Worm (Caenorhabditis elegans) whole organism, late embryonic: ENCODE results near the gene Y48A6C.4.

Experiments used
- C08G9.2 ChIP-seq: sonication (generic microtip); optimal IDR thresholded peaks from 2 replicates; lab custom pipeline; 2016; ENCODE audit warnings: mild to moderate bottlenecking, missing genetic modification characterization, moderate library complexity, missing compliant biosample characterization
- C38D4.7 ChIP-seq: fragments of 200-800 bp; sonication (Bioruptor generic); optimal IDR thresholded peaks from 2 replicates; lab custom pipeline; 2018; ENCODE audit warnings: mild to moderate bottlenecking, missing genetic modification characterization, moderate library complexity, missing compliant biosample characterization
- F13H6.1 ChIP-seq: sonication (generic microtip); optimal IDR thresholded peaks from 2 replicates; lab custom pipeline; 2016; ENCODE audit warnings: missing genetic modification characterization, missing compliant biosample characterization
- K02D7.2 ChIP-seq: sonication (generic microtip); optimal IDR thresholded peaks from 2 replicates; lab custom pipeline; 2017; ENCODE audit warnings: mild to moderate bottlenecking, missing genetic modification characterization, missing compliant biosample characterization
- K09A11.1 ChIP-seq: sonication (generic microtip); optimal IDR thresholded peaks from 2 replicates; lab custom pipeline; 2017; ENCODE audit warnings: antibody characterized with exemption, mild to moderate bottlenecking, missing genetic modification characterization, missing compliant biosample characterization; ENCODE audit not compliant: insufficient read depth
- ahr-1 ChIP-seq: sonication (generic microtip); optimal IDR thresholded peaks from 2 replicates; lab custom pipeline; 2016; ENCODE audit warnings: missing genetic modification characterization, missing compliant biosample characterization
- ama-1 ChIP-seq: fragments of 150-350 bp; optimal IDR thresholded peaks from 2 replicates; lab custom pipeline; 2014
- ceh-14 ChIP-seq: sonication (generic microtip); optimal IDR thresholded peaks from 2 replicates; lab custom pipeline; 2016; ENCODE audit warnings: missing genotype, missing genetic modification characterization, missing compliant biosample characterization
- ceh-18 ChIP-seq: sonication (generic microtip); optimal IDR thresholded peaks from 2 replicates; lab custom pipeline; 2016; ENCODE audit warnings: missing genetic modification characterization, missing compliant biosample characterization
- ceh-19 ChIP-seq: fragments of 200-800 bp; sonication (Bioruptor generic); optimal IDR thresholded peaks from 2 replicates; lab custom pipeline; 2018; ENCODE audit warnings: mild to moderate bottlenecking, missing genetic modification characterization, missing compliant biosample characterization
- ceh-2 ChIP-seq: sonication (generic microtip); optimal IDR thresholded peaks from 2 replicates; lab custom pipeline; 2016; ENCODE audit warnings: missing genotype, missing genetic modification characterization, missing compliant biosample characterization
- ceh-22 ChIP-seq: sonication (generic microtip); optimal IDR thresholded peaks from 2 replicates; lab custom pipeline; 2017; ENCODE audit warnings: missing biosample characterization, missing genetic modification characterization
- ceh-24 ChIP-seq: sonication (generic microtip); optimal IDR thresholded peaks from 2 replicates; lab custom pipeline; 2016; ENCODE audit warnings: mild to moderate bottlenecking, missing genetic modification characterization, missing compliant biosample characterization
- ceh-30 ChIP-seq: fragments of 150-350 bp; optimal IDR thresholded peaks from 2 replicates; lab custom pipeline; 2014; ENCODE audit warnings: missing biosample characterization, missing genetic modification characterization
- ceh-31 ChIP-seq: sonication (generic microtip); optimal IDR thresholded peaks from 2 replicates; lab custom pipeline; 2016; ENCODE audit warnings: missing genetic modification characterization, missing compliant biosample characterization
- ceh-34 ChIP-seq: sonication (generic microtip); optimal IDR thresholded peaks from 2 replicates; lab custom pipeline; 2016; ENCODE audit warnings: mild to moderate bottlenecking, missing genetic modification characterization, missing compliant biosample characterization
- ceh-45 ChIP-seq: fragments of 200-800 bp; sonication (Bioruptor generic); IDR thresholded peaks from 2 replicates; pipeline ENCODE4 v1.3.6; 2022; ENCODE audit warnings: missing genetic modification reagents, missing genetic modification characterization, missing compliant biosample characterization
- ceh-9 ChIP-seq: sonication (generic microtip); optimal IDR thresholded peaks from 2 replicates; lab custom pipeline; 2016; ENCODE audit warnings: mild to moderate bottlenecking, missing genetic modification characterization, inconsistent platforms, missing compliant biosample characterization
- che-1 ChIP-seq: sonication (generic microtip); optimal IDR thresholded peaks from 2 replicates; lab custom pipeline; 2016; ENCODE audit warnings: mild to moderate bottlenecking, missing genetic modification characterization, missing compliant biosample characterization
- dve-1 ChIP-seq: sonication (generic microtip); optimal IDR thresholded peaks from 2 replicates; lab custom pipeline; 2017; ENCODE audit warnings: antibody characterized with exemption, mild to moderate bottlenecking, missing genetic modification characterization, missing compliant biosample characterization
- elt-2 ChIP-seq: sonication (generic microtip); optimal IDR thresholded peaks from 2 replicates; lab custom pipeline; 2016; ENCODE audit warnings: missing genetic modification reagents, missing genetic modification characterization, missing compliant biosample characterization
- elt-4 ChIP-seq: sonication (generic microtip); optimal IDR thresholded peaks from 2 replicates; lab custom pipeline; 2016; ENCODE audit warnings: missing genetic modification characterization, missing compliant biosample characterization
- fax-1 ChIP-seq: sonication (generic microtip); optimal IDR thresholded peaks from 2 replicates; lab custom pipeline; 2016; ENCODE audit warnings: missing genotype, missing genetic modification characterization, missing compliant biosample characterization
- fkh-10 ChIP-seq: fragments of 150-350 bp; optimal IDR thresholded peaks from 2 replicates; lab custom pipeline; 2014; ENCODE audit warnings: missing biosample characterization, missing genetic modification reagents, missing genetic modification characterization
- fkh-6 ChIP-seq: sonication (generic microtip); optimal IDR thresholded peaks from 2 replicates; lab custom pipeline; 2016; ENCODE audit warnings: missing genetic modification characterization, missing compliant biosample characterization
- gmeb-2 ChIP-seq: sonication (generic microtip); optimal IDR thresholded peaks from 2 replicates; lab custom pipeline; 2016; ENCODE audit warnings: missing genetic modification characterization, inconsistent platforms, missing compliant biosample characterization
- hlh-13 ChIP-seq: fragments of 200-800 bp; sonication (Bioruptor generic); optimal IDR thresholded peaks from 2 replicates; lab custom pipeline; 2018; ENCODE audit warnings: mild to moderate bottlenecking, missing genetic modification characterization, missing compliant biosample characterization
- hlh-15 ChIP-seq: sonication (generic microtip); optimal IDR thresholded peaks from 2 replicates; lab custom pipeline; 2016; ENCODE audit warnings: missing genetic modification characterization, missing compliant biosample characterization
- hlh-30 ChIP-seq: sonication (generic microtip); optimal IDR thresholded peaks from 2 replicates; lab custom pipeline; 2017; ENCODE audit warnings: antibody characterized with exemption, missing genetic modification characterization, missing compliant biosample characterization; ENCODE audit not compliant: insufficient read depth
- hlh-6 ChIP-seq: sonication (generic microtip); optimal IDR thresholded peaks from 2 replicates; lab custom pipeline; 2016; ENCODE audit warnings: missing genotype, missing genetic modification characterization, missing compliant biosample characterization
- lim-6 ChIP-seq: sonication (generic microtip); optimal IDR thresholded peaks from 2 replicates; lab custom pipeline; 2016; ENCODE audit warnings: missing genetic modification characterization, missing compliant biosample characterization
- madf-2 ChIP-seq: sonication (generic microtip); optimal IDR thresholded peaks from 2 replicates; lab custom pipeline; 2017; ENCODE audit warnings: missing genetic modification characterization, missing compliant biosample characterization
- mec-3 ChIP-seq: sonication (generic microtip); optimal IDR thresholded peaks from 2 replicates; lab custom pipeline; 2016; ENCODE audit warnings: borderline replicate concordance, missing genetic modification characterization, missing compliant biosample characterization
- nhr-11 ChIP-seq: fragments of 150-350 bp; optimal IDR thresholded peaks from 2 replicates; lab custom pipeline; 2014; ENCODE audit warnings: missing biosample characterization, missing genetic modification characterization
- nhr-232 ChIP-seq: sonication (generic microtip); optimal IDR thresholded peaks from 2 replicates; lab custom pipeline; 2016; ENCODE audit warnings: missing genetic modification characterization, missing compliant biosample characterization
- npax-4 ChIP-seq: sonication (generic microtip); optimal IDR thresholded peaks from 2 replicates; lab custom pipeline; 2016; ENCODE audit warnings: missing genetic modification characterization, missing compliant biosample characterization
- odd-2 ChIP-seq: sonication (generic microtip); optimal IDR thresholded peaks from 2 replicates; lab custom pipeline; 2017; ENCODE audit warnings: antibody characterized with exemption, mild to moderate bottlenecking, missing genetic modification characterization, missing compliant biosample characterization
- pag-3 ChIP-seq: sonication (generic microtip); optimal IDR thresholded peaks from 2 replicates; lab custom pipeline; 2016; ENCODE audit warnings: missing compliant biosample characterization, missing genetic modification characterization, borderline replicate concordance
- pha-2 ChIP-seq: sonication (generic microtip); optimal IDR thresholded peaks from 2 replicates; lab custom pipeline; 2017; ENCODE audit warnings: mild to moderate bottlenecking, missing genetic modification characterization, missing compliant biosample characterization
- pros-1 ChIP-seq: fragments of 150-350 bp; optimal IDR thresholded peaks from 2 replicates; lab custom pipeline; 2014; ENCODE audit warnings: missing biosample characterization, missing genetic modification reagents, missing genetic modification characterization
- ref-2 ChIP-seq: sonication (generic microtip); optimal IDR thresholded peaks from 2 replicates; lab custom pipeline; 2016; ENCODE audit warnings: missing genetic modification characterization, missing compliant biosample characterization
- rnt-1 ChIP-seq: sonication (generic microtip); optimal IDR thresholded peaks from 2 replicates; lab custom pipeline; 2016; ENCODE audit warnings: missing genetic modification characterization, missing compliant biosample characterization
- sdc-2 ChIP-seq: sonication (generic microtip); optimal IDR thresholded peaks from 2 replicates; lab custom pipeline; 2016; ENCODE audit warnings: missing genotype, missing genetic modification characterization, missing compliant biosample characterization
- sox-4 ChIP-seq: sonication (generic microtip); optimal IDR thresholded peaks from 2 replicates; lab custom pipeline; 2017; ENCODE audit warnings: mild to moderate bottlenecking, missing genetic modification characterization, inconsistent platforms, missing compliant biosample characterization
- syd-9 ChIP-seq: sonication (generic microtip); optimal IDR thresholded peaks from 2 replicates; lab custom pipeline; 2016; ENCODE audit warnings: mild to moderate bottlenecking, missing genetic modification characterization, moderate library complexity, missing compliant biosample characterization
- tbx-2 ChIP-seq: sonication (generic microtip); optimal IDR thresholded peaks from 2 replicates; lab custom pipeline; 2016; ENCODE audit warnings: missing genetic modification characterization, missing compliant biosample characterization
- tbx-7 ChIP-seq: sonication (generic microtip); optimal IDR thresholded peaks from 2 replicates; lab custom pipeline; 2016; ENCODE audit warnings: missing genotype, missing genetic modification characterization, missing compliant biosample characterization
- ttx-3 ChIP-seq: sonication (generic microtip); optimal IDR thresholded peaks from 2 replicates; lab custom pipeline; 2016; ENCODE audit warnings: missing genetic modification reagents, missing genetic modification characterization, missing compliant biosample characterization
- unc-3 ChIP-seq, 2 experiments: fragments of 200-800 bp in 1 of 2; sonication (Bioruptor generic) in 1 of 2; sonication (generic microtip) in 1 of 2; conservative IDR thresholded peaks in 1 of 2; optimal IDR thresholded peaks in 1 of 2; 2 replicates each; pipeline versions ENCODE4 v1.3.6 to Lab custom; 2016 to 2022; ENCODE audit warnings: missing compliant biosample characterization in 2 of 2, missing genetic modification characterization in 2 of 2, missing genetic modification reagents in 1 of 2
- unc-42 ChIP-seq: sonication (generic microtip); optimal IDR thresholded peaks from 2 replicates; lab custom pipeline; 2016; ENCODE audit warnings: missing genotype, missing genetic modification characterization, missing compliant biosample characterization
- unc-55 ChIP-seq: sonication (generic microtip); optimal IDR thresholded peaks from 2 replicates; lab custom pipeline; 2017; ENCODE audit warnings: missing biosample characterization, missing genetic modification reagents, missing genetic modification characterization
- ztf-16 ChIP-seq: sonication (generic microtip); optimal IDR thresholded peaks from 2 replicates; lab custom pipeline; 2017; ENCODE audit warnings: missing genetic modification characterization, missing compliant biosample characterization

Gene Y48A6C.4

ce11 chrIII:11119176-11119853 is at the start of gene Y48A6C.4, which contains the start of gene sup-35:
Gene Y48A6C.4, plus strand, starts transcription at chrIII:11119803.
Gene sup-35, minus strand, starts transcription at chrIII:11119226.
- TF ChIP-seq odd-2 (tag; lab: Kevin White, UChicago) (no peak), nhr-232 (tag; lab: Kevin White, UChicago) (no peak), fax-1 (tag; lab: Kevin White, UChicago) (peak; percentile 93), lim-6 (tag; lab: Kevin White, UChicago) (peak; percentile 95), C38D4.7 (GFP tag; lab: Kevin White, UChicago) (peak; percentile 55), ceh-18 (tag; lab: Kevin White, UChicago) (peak; percentile 74), unc-3 (GFP tag; conservative IDR thresholded peaks at IDR 0.05; lab: Robert Waterston, UW) (no peak), unc-3 (tag; optimal IDR thresholded peaks at IDR 0.05; lab: Kevin White, UChicago) (peak; percentile 71), ahr-1 (tag; lab: Kevin White, UChicago) (peak; percentile 96), hlh-30 (tag; lab: Kevin White, UChicago) (no peak), C08G9.2 (tag; lab: Kevin White, UChicago) (peak; percentile 95), fkh-6 (tag; lab: Kevin White, UChicago) (peak; percentile 74), hlh-15 (tag; lab: Kevin White, UChicago) (peak; percentile 82), ceh-9 (tag; lab: Kevin White, UChicago) (no peak), ceh-24 (tag; lab: Kevin White, UChicago) (no peak), F13H6.1 (tag; lab: Kevin White, UChicago) (peak; percentile 89), nhr-11 (tag; lab: Kevin White, UChicago) (no peak), fkh-10 (GFP tag; lab: Kevin White, UChicago) (no peak), ceh-45 (no peak), hlh-13 (GFP tag; lab: Kevin White, UChicago) (no peak), tbx-2 (tag; lab: Kevin White, UChicago) (peak; percentile 98), ttx-3 (tag; lab: Kevin White, UChicago) (peak; percentile 59), ceh-31 (tag; lab: Kevin White, UChicago) (peak; percentile 99), gmeb-2 (tag; lab: Kevin White, UChicago) (no peak), mec-3 (tag; lab: Kevin White, UChicago) (peak; percentile 88), dve-1 (tag; lab: Kevin White, UChicago) (no peak), unc-55 (GFP tag; lab: Kevin White, UChicago) (peak; percentile 11), elt-2 (tag; lab: Kevin White, UChicago) (peak; percentile 95), sdc-2 (tag; lab: Kevin White, UChicago) (peak; percentile 19), pha-2 (tag; lab: Kevin White, UChicago) (peak; percentile 72), hlh-6 (tag; lab: Kevin White, UChicago) (peak; percentile 28), syd-9 (tag; lab: Kevin White, UChicago) (peak; percentile 30), che-1 (peak; percentile 26), ceh-22 (tag; lab: Kevin White, UChicago) (no peak), madf-2 (peak; percentile 13), K02D7.2 (peak; percentile 47), pros-1 (tag; lab: Kevin White, UChicago) (no peak), ceh-19 (peak; percentile 58), pag-3 (tag; lab: Kevin White, UChicago) (peak; percentile 81), elt-4 (tag; lab: Kevin White, UChicago) (no peak), tbx-7 (tag; lab: Kevin White, UChicago) (peak; percentile 98), ama-1 (lab: Kevin White, UChicago) (no peak), sox-4 (tag; lab: Kevin White, UChicago) (no peak), ztf-16 (peak; percentile 70), ref-2 (peak; percentile 97), ceh-30 (tag; lab: Kevin White, UChicago) (no peak), ceh-34 (peak; percentile 85), ceh-2 (tag; lab: Kevin White, UChicago) (peak; percentile 98), ceh-14 (peak; percentile 96), npax-4 (tag; lab: Kevin White, UChicago) (peak; percentile 60), unc-42 (tag; lab: Kevin White, UChicago) (peak; percentile 93), K09A11.1 (tag; lab: Kevin White, UChicago) (no peak), rnt-1 (tag; lab: Kevin White, UChicago) (peak; percentile 84)
